Worm (Caenorhabditis elegans): ENCODE measurements around the gene ttx-3.

DNA sequence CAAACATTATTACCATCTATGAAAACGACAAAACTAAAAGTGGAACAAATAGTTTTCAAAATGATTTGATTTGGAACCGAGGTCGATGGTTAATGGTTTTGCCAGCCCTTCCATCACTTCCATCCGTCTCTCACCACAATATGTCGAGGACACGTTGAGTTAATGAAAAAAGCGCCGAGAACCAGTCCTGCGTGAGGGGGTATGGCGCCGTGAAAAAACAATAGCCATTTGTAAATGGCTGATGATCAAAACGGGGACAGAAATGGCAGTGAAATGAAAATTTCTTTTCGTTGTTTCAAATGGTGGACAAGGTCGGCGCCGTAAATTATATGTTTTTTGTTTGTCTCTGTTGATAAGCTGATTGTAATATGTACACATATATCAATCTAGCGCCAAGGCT is 49.1 kb downstream of the ttx-3 start:
- TF ChIP-seq flt-1 (GFP tag; IDR thresholded peaks at IDR 0.05) (no peak), hmbx-1 (tag; optimal IDR thresholded peaks at IDR 0.05) (no peak), ama-1 (optimal IDR thresholded peaks at IDR 0.05) (no peak), ets-7 (tag; optimal IDR thresholded peaks at IDR 0.05) (no peak), tra-4 (tag; optimal IDR thresholded peaks at IDR 0.05) (no peak), sea-1 (GFP tag; conservative IDR thresholded peaks at IDR 0.05) (no peak), ceh-13 (GFP tag; optimal IDR thresholded peaks at IDR 0.05) (no peak), B0310.2 (tag; optimal IDR thresholded peaks at IDR 0.05) (no peak)
